Worm (Caenorhabditis elegans) whole organism, L1 larva: ENCODE measurements around the gene ppm-1.H.

Source experiments
- C16A3.4 ChIP-seq: fragments of 150-350 bp; optimal IDR thresholded peaks from 2 replicates; lab custom pipeline; 2014; ENCODE audit warnings: missing biosample characterization, missing genetic modification characterization
- C34B4.2 ChIP-seq: sonication (generic microtip); optimal IDR thresholded peaks from 2 replicates; lab custom pipeline; 2017; ENCODE audit warnings: mild to moderate bottlenecking, missing genetic modification characterization, missing compliant biosample characterization
- alr-1 ChIP-seq: fragments of 200-800 bp; sonication (Bioruptor generic); optimal IDR thresholded peaks from 2 replicates; lab custom pipeline; 2018; ENCODE audit warnings: borderline replicate concordance, mild to moderate bottlenecking, missing genetic modification characterization, missing compliant biosample characterization
- ama-1 ChIP-seq: fragments of 150-350 bp; optimal IDR thresholded peaks from 2 replicates; lab custom pipeline; 2014
- blmp-1 ChIP-seq: fragments of 150-350 bp; optimal IDR thresholded peaks from 2 replicates; lab custom pipeline; 2014; ENCODE audit warnings: missing biosample characterization, missing genetic modification characterization
- ceh-82 ChIP-seq, 3 experiments: fragments of 150-350 bp in 1 of 3; sonication (generic microtip) in 2 of 3; optimal IDR thresholded peaks; 2 replicates each; lab custom pipeline; 2014 to 2017; ENCODE audit warnings: missing biosample characterization in 3 of 3, missing genetic modification characterization in 3 of 3
- efl-1 ChIP-seq, 4 experiments: fragments of 150-350 bp; optimal IDR thresholded peaks in 3 of 4; peaks in 1 of 4; 1 replicate in 1 of 4; 2 replicates in 3 of 4; lab custom pipeline; 2014; ENCODE audit warnings: missing biosample characterization in 2 of 4, missing genetic modification characterization in 2 of 4, missing genetic modification reagents in 2 of 4
- elt-2 ChIP-seq: sonication (generic microtip); optimal IDR thresholded peaks from 2 replicates; lab custom pipeline; 2016; ENCODE audit warnings: missing genetic modification characterization, mild to moderate bottlenecking, inconsistent platforms, missing compliant biosample characterization, missing genetic modification reagents
- fkh-8 ChIP-seq: sonication (generic microtip); optimal IDR thresholded peaks from 2 replicates; lab custom pipeline; 2016; ENCODE audit warnings: mild to moderate bottlenecking, missing genetic modification characterization, missing compliant biosample characterization
- hlh-4 ChIP-seq: sonication (generic microtip); optimal IDR thresholded peaks from 2 replicates; lab custom pipeline; 2016; ENCODE audit warnings: mild to moderate bottlenecking, missing genetic modification characterization, missing compliant biosample characterization
- hpl-2 ChIP-seq: fragments of 150-350 bp; optimal IDR thresholded peaks from 2 replicates; lab custom pipeline; 2014; ENCODE audit warnings: missing biosample characterization, missing genetic modification reagents, missing genetic modification characterization
- irx-1 ChIP-seq: sonication (generic microtip); optimal IDR thresholded peaks from 2 replicates; lab custom pipeline; 2016; ENCODE audit warnings: missing genetic modification characterization, missing compliant biosample characterization
- isw-1 ChIP-seq: fragments of 200-800 bp; sonication (Bioruptor generic); IDR thresholded peaks from 2 replicates; pipeline ENCODE4 v1.3.6; 2022; ENCODE audit warnings: missing genetic modification characterization, missing compliant biosample characterization
- lin-14 ChIP-seq: fragments of 200-800 bp; sonication (Bioruptor generic); optimal IDR thresholded peaks from 2 replicates; lab custom pipeline; 2018; ENCODE audit warnings: mild to moderate bottlenecking, missing genetic modification characterization, moderate library complexity, missing compliant biosample characterization
- lsy-2 ChIP-seq, 2 experiments: fragments of 150-350 bp; optimal IDR thresholded peaks; 2 replicates each; lab custom pipeline; 2014; ENCODE audit warnings: missing biosample characterization in 2 of 2, missing genetic modification characterization in 2 of 2
- mab-9 ChIP-seq: fragments of 200-800 bp; sonication (Bioruptor generic); IDR thresholded peaks from 2 replicates; pipeline ENCODE4 v1.3.6; 2022; ENCODE audit warnings: missing genetic modification reagents, missing genetic modification characterization, missing compliant biosample characterization
- mdl-1 ChIP-seq, 2 experiments: fragments of 150-350 bp; optimal IDR thresholded peaks; 2 replicates each; lab custom pipeline; 2014 to 2017; ENCODE audit warnings: missing biosample characterization in 2 of 2, missing genetic modification characterization in 2 of 2, inconsistent platforms in 1 of 2
- mep-1 ChIP-seq: fragments of 150-350 bp; optimal IDR thresholded peaks from 2 replicates; lab custom pipeline; 2014; ENCODE audit warnings: missing biosample characterization, missing genetic modification characterization
- nhr-20 ChIP-seq: sonication (generic microtip); optimal IDR thresholded peaks from 2 replicates; lab custom pipeline; 2016; ENCODE audit warnings: mild to moderate bottlenecking, missing genetic modification characterization, missing compliant biosample characterization
- nhr-77 ChIP-seq: fragments of 150-350 bp; optimal IDR thresholded peaks from 2 replicates; lab custom pipeline; 2014; ENCODE audit warnings: missing biosample characterization, missing genetic modification characterization
- nhr-85 ChIP-seq: sonication (generic microtip); peaks from one replicate; lab custom pipeline; 2016; ENCODE audit warnings: missing genetic modification characterization, inconsistent platforms, missing compliant biosample characterization
- nhr-90 ChIP-seq: sonication (generic microtip); optimal IDR thresholded peaks from 2 replicates; lab custom pipeline; 2016; ENCODE audit warnings: mild to moderate bottlenecking, missing genetic modification characterization, missing compliant biosample characterization; ENCODE audit not compliant: poor library complexity
- rnt-1 ChIP-seq: sonication (generic microtip); optimal IDR thresholded peaks from 2 replicates; lab custom pipeline; 2016; ENCODE audit warnings: mild to moderate bottlenecking, missing genetic modification characterization, moderate library complexity, missing compliant biosample characterization
- sup-37 ChIP-seq: fragments of 200-800 bp; sonication (Bioruptor generic); optimal IDR thresholded peaks from 2 replicates; lab custom pipeline; 2018; ENCODE audit warnings: mild to moderate bottlenecking, missing genetic modification characterization, missing compliant biosample characterization
- unc-130 ChIP-seq: fragments of 150-350 bp; optimal IDR thresholded peaks from 2 replicates; lab custom pipeline; 2017; ENCODE audit warnings: missing biosample characterization, missing genetic modification characterization, inconsistent platforms
- unc-30 ChIP-seq: sonication (generic microtip); optimal IDR thresholded peaks from 2 replicates; lab custom pipeline; 2017; ENCODE audit warnings: missing biosample characterization, missing genetic modification characterization

Gene ppm-1.H

ce11 chrIV:12268272-12269045 lies at the start of gene ppm-1.H, which contains the start of gene rpl-34 (continued):
- TF ChIP-seq mdl-1 (tag; optimal IDR thresholded peaks at IDR 0.05; lab: Kevin White, UChicago) (peak in 1 of 2 experiments; percentile 59), unc-130 (no peak), isw-1 (GFP tag; lab: Robert Waterston, UW) (peak; percentile 38)

ce11 chrIV:12311597-12311996 lies 43.5 kb upstream of the ppm-1.H start, which contains the start of gene oac-58:
Gene oac-58, minus strand, starts transcription at chrIV:12311697.
- TF ChIP-seq nhr-85, result no peak
- TF ChIP-seq mep-1 (tag; lab: Kevin White, UChicago), result no peak
- no peak for TF ChIP-seq mab-9
- no peak for TF ChIP-seq lin-14
- TF ChIP-seq irx-1 (tag; lab: Kevin White, UChicago), result no peak
- TF ChIP-seq efl-1 (optimal IDR thresholded peaks at IDR 0.05; lab: Kevin White, UChicago), result no peak
- TF ChIP-seq efl-1 (GFP tag; optimal IDR thresholded peaks at IDR 0.05 in 1 of 2; lab: Kevin White, UChicago), result peak in 1 of 2 experiments; percentile 33

ce11 chrIV:12307720-12308119 lies 39.6 kb upstream of the ppm-1.H start, which contains the start of gene oac-57:
Gene oac-57, minus strand, starts transcription at chrIV:12307820.
- no peak for TF ChIP-seq unc-30 (tag; lab: Kevin White, UChicago)

ce11 chrIV:12305956-12306355 lies 37.8 kb upstream of the ppm-1.H start:
- TF ChIP-seq nhr-77 (tag; lab: Kevin White, UChicago), result no peak
- no peak for TF ChIP-seq fkh-8 (tag; lab: Kevin White, UChicago)
- TF ChIP-seq lsy-2 (tag; optimal IDR thresholded peaks at IDR 0.05; lab: Kevin White, UChicago), result no peak
- TF ChIP-seq ama-1, result no peak
- no peak for TF ChIP-seq sup-37 (GFP tag; lab: Kevin White, UChicago)
- peak; percentile 69 for TF ChIP-seq elt-2 (tag; lab: Kevin White, UChicago)

- no peak for TF ChIP-seq rnt-1 (tag; lab: Kevin White, UChicago)
Measured at ce11 chrIV:12304750-12305149, 36.6 kb upstream of the ppm-1.H start.

- peak; percentile 43 for TF ChIP-seq elt-2 (tag; lab: Kevin White, UChicago)
- no peak for TF ChIP-seq C16A3.4 (tag; lab: Kevin White, UChicago)
Measured at ce11 chrIV:12302885-12303284, 34.8 kb upstream of the ppm-1.H start.

- no peak for TF ChIP-seq fkh-8 (tag; lab: Kevin White, UChicago)
- no peak for TF ChIP-seq nhr-90
- TF ChIP-seq sup-37 (GFP tag; lab: Kevin White, UChicago), result no peak
- TF ChIP-seq hlh-4 (tag; lab: Kevin White, UChicago), result no peak
- TF ChIP-seq alr-1, result no peak
- no peak for TF ChIP-seq lin-14
Measured at ce11 chrIV:12301161-12301560, 33.0 kb upstream of the ppm-1.H start, which contains the start of gene oac-59. Gene oac-59, minus strand, starts transcription at chrIV:12301261.

ce11 chrIV:12290744-12291143 lies 22.6 kb upstream of the ppm-1.H start, which contains the start of gene C42C1.8:
Gene C42C1.8, plus strand, starts transcription at chrIV:12291044.
- no peak for TF ChIP-seq blmp-1 (tag; lab: Kevin White, UChicago)
- no peak for TF ChIP-seq mdl-1 (tag; optimal IDR thresholded peaks at IDR 0.05; lab: Kevin White, UChicago)
- no peak for TF ChIP-seq nhr-20 (tag; lab: Kevin White, UChicago)
- no peak for TF ChIP-seq C34B4.2 (tag; lab: Kevin White, UChicago)
- TF ChIP-seq alr-1, result no peak
- TF ChIP-seq hpl-2, result no peak
- TF ChIP-seq ceh-82 (tag; optimal IDR thresholded peaks at IDR 0.05; lab: Kevin White, UChicago), result no peak
